Worm (Caenorhabditis elegans) whole organism, L4/young adult: ENCODE results near the gene R05A10.2.

ENCODE experiments used
- W03F9.2 ChIP-seq: fragments of 150-350 bp; optimal IDR thresholded peaks from 2 replicates; lab custom pipeline; 2014; ENCODE audit warnings: missing biosample characterization, missing genetic modification characterization
- him-1 ChIP-seq: sonication (generic microtip); optimal IDR thresholded peaks from 2 replicates; lab custom pipeline; 2016; ENCODE audit warnings: missing genotype, missing genetic modification reagents, missing genetic modification characterization, missing compliant biosample characterization

ce11 chrIV:14219714-14220113 is 42.6 kb downstream of the R05A10.2 start, which contains the start of gene sqrd-1:
- no peak for TF ChIP-seq him-1 (tag; lab: Kevin White, UChicago)
- no peak for TF ChIP-seq W03F9.2 (tag; lab: Kevin White, UChicago)
